Worm (Caenorhabditis elegans): ENCODE measurements around the gene oac-10.

- TF ChIP-seq nhr-90 (tag; optimal IDR thresholded peaks at IDR 0.05; ENCODE audit: poor library complexity) (no peak), ama-1 (optimal IDR thresholded peaks at IDR 0.05) (no peak), fos-1 (tag; optimal IDR thresholded peaks at IDR 0.05) (no peak), swsn-7 (tag; optimal IDR thresholded peaks at IDR 0.05) (no peak), dpl-1 (GFP tag; optimal IDR thresholded peaks at IDR 0.05) (no peak), mdl-1 (tag; optimal IDR thresholded peaks at IDR 0.05) (no peak), mep-1 (tag; optimal IDR thresholded peaks at IDR 0.05) (no peak), nhr-76 (tag; optimal IDR thresholded peaks at IDR 0.05) (no peak), snpc-4 (tag; optimal IDR thresholded peaks at IDR 0.05) (no peak), isw-1 (GFP tag; IDR thresholded peaks at IDR 0.05) (no peak), nhr-71 (tag; optimal IDR thresholded peaks at IDR 0.05) (no peak)
Measured at ce11 chrII:3893911-3894310, 24.2 kb downstream of the oac-10 start.

Data from whole organism, L1 larva.